Fruit fly (Drosophila melanogaster) whole organism: Measurements from ENCODE around the gene Mcm7.

Source experiments
- CG8478 ChIP-seq: fragments of >200 bp; optimal IDR thresholded peaks from 2 replicates; lab custom pipeline; 2018; ENCODE audit warnings: inconsistent platforms
- Dll ChIP-seq: fragments of >200 bp; optimal IDR thresholded peaks from 2 replicates; lab custom pipeline; 2017
- EcR ChIP-seq, 2 experiments: fragments of >200 bp; optimal IDR thresholded peaks; 2 replicates each; lab custom pipeline; 2017; ENCODE audit warnings: missing biosample characterization in 2 of 2, missing genetic modification characterization in 2 of 2, missing genetic modification reagents in 2 of 2
- pan ChIP-seq: fragments of >200 bp; optimal IDR thresholded peaks from 2 replicates; lab custom pipeline; 2017
- psq ChIP-seq: fragments of >200 bp; optimal IDR thresholded peaks from 2 replicates; lab custom pipeline; 2017
- usp ChIP-seq: fragments of >200 bp; optimal IDR thresholded peaks from 2 replicates; lab custom pipeline; 2017; ENCODE audit warnings: missing biosample characterization, missing genetic modification characterization, mixed read lengths

DNA sequence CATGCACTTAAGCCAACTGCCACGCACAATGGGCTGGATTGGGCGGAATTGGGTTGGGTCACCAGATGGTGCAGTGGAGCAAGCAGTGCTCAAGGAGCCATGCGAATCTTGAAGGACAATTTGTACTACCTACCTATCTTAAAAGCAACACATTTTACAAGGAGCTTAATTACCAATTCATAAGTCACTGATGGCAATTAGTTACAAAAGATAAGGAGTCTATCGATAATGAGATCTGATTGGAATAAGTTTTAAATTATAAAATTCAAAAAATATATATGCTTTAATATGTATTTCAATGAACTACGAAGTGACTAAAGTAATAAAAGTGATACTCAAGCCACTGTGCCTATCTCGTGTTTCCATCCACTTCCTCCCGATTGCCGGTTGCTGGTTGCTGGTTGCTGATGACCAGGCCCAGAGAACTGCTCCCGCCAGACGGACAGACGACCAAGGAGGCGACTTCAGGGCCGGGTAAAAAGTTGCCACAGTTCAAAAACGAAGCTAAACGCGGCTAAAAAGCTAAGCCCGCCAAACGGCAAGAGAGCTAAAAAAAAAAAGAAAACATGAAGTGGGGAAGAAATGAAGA lies 9.5 kb upstream of the Mcm7 start:
- TF ChIP-seq pan (lab: Kevin White, UChicago) (no peak), EcR (GFP tag; optimal IDR thresholded peaks at IDR 0.05; lab: Kevin White, UChicago) (no peak), usp (GFP tag; lab: Kevin White, UChicago) (no peak), Dll (lab: Kevin White, UChicago) (no peak), psq (lab: Kevin White, UChicago) (no peak), CG8478 (lab: Kevin White, UChicago) (no peak)
